Worm (Caenorhabditis elegans) whole organism, late embryonic: ENCODE results near the gene F17E9.5.

ENCODE experiments used
- che-1 ChIP-seq: sonication (generic microtip); optimal IDR thresholded peaks from 2 replicates; lab custom pipeline; 2016; ENCODE audit warnings: mild to moderate bottlenecking, missing genetic modification characterization, missing compliant biosample characterization
- nhr-11 ChIP-seq: fragments of 150-350 bp; optimal IDR thresholded peaks from 2 replicates; lab custom pipeline; 2014; ENCODE audit warnings: missing biosample characterization, missing genetic modification characterization
- pqm-1 ChIP-seq: sonication (generic microtip); optimal IDR thresholded peaks from 2 replicates; lab custom pipeline; 2016; ENCODE audit warnings: missing genetic modification characterization, missing compliant biosample characterization

DNA sequence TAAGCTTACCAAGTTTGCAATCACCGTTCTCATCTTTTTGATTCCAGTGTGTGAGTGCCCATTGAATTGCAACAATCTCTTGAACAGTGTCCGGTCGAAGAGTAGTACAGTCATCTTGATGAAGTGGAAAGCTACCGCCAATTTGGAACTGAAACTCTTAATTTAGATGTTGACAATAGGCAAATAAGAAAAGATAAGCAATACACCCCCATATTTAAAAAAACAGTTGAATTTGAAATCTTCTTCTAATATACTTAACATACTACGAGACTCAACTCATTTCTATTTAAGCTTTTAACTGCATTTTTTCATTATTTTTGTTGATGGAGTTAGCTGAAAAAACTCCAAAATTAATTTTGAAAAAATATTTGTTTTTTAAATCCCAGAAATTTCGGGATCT is 33.5 kb upstream of the F17E9.5 start:
- TF ChIP-seq che-1 (no peak), nhr-11 (no peak), pqm-1 (no peak)
